Worm (Caenorhabditis elegans) whole organism, L3 larva: ENCODE measurements around the gene tag-340.

Source experiments
- ZK546.5 ChIP-seq: sonication (generic microtip); optimal IDR thresholded peaks from 2 replicates; lab custom pipeline; 2017; ENCODE audit warnings: missing biosample characterization, missing genetic modification characterization
- aly-2 ChIP-seq: fragments of 150-350 bp; optimal IDR thresholded peaks from 2 replicates; lab custom pipeline; 2014; ENCODE audit warnings: missing biosample characterization, missing genetic modification characterization
- ama-1 ChIP-seq: fragments of 150-350 bp; optimal IDR thresholded peaks from 2 replicates; lab custom pipeline; 2018
- ceh-16 ChIP-seq: sonication (generic microtip); optimal IDR thresholded peaks from 2 replicates; lab custom pipeline; 2017; ENCODE audit warnings: missing biosample characterization, missing genetic modification characterization
- ceh-28 ChIP-seq: fragments of 150-350 bp; optimal IDR thresholded peaks from 2 replicates; lab custom pipeline; 2014; ENCODE audit warnings: missing biosample characterization, missing genetic modification reagents, missing genetic modification characterization
- ceh-82 ChIP-seq: fragments of 150-350 bp; optimal IDR thresholded peaks from 2 replicates; lab custom pipeline; 2014; ENCODE audit warnings: missing biosample characterization, missing genetic modification characterization
- ceh-9 ChIP-seq: sonication (generic microtip); optimal IDR thresholded peaks from 2 replicates; lab custom pipeline; 2018; ENCODE audit warnings: missing biosample characterization, missing genetic modification characterization
- daf-12 ChIP-seq: fragments of 150-350 bp; optimal IDR thresholded peaks from 2 replicates; lab custom pipeline; 2014; ENCODE audit warnings: missing biosample characterization, missing genetic modification reagents, missing genetic modification characterization
- egl-5 ChIP-seq: fragments of 150-350 bp; optimal IDR thresholded peaks from 2 replicates; lab custom pipeline; 2017; ENCODE audit warnings: missing biosample characterization, missing genetic modification reagents, missing genetic modification characterization, inconsistent platforms
- elt-1 ChIP-seq: fragments of 150-350 bp; optimal IDR thresholded peaks from 2 replicates; lab custom pipeline; 2014; ENCODE audit warnings: missing biosample characterization, missing genetic modification characterization
- elt-2 ChIP-seq: sonication (generic microtip); optimal IDR thresholded peaks from 2 replicates; lab custom pipeline; 2016; ENCODE audit warnings: missing genetic modification reagents, mild to moderate bottlenecking, missing genetic modification characterization, missing compliant biosample characterization
- elt-3 ChIP-seq, 3 experiments: fragments of 150-350 bp in 1 of 3; sonication (generic microtip) in 2 of 3; optimal IDR thresholded peaks; 2 replicates in 2 of 3; 4 replicates in 1 of 3; lab custom pipeline; 2014 to 2017; ENCODE audit warnings: missing biosample characterization in 3 of 3, missing genetic modification characterization in 3 of 3
- eor-1 ChIP-seq, 2 experiments: fragments of 150-350 bp; optimal IDR thresholded peaks; 2 replicates each; lab custom pipeline; 2014 to 2018; ENCODE audit warnings: missing biosample characterization in 2 of 2, missing genetic modification characterization in 2 of 2
- fkh-10 ChIP-seq: sonication (generic microtip); optimal IDR thresholded peaks from 2 replicates; lab custom pipeline; 2017; ENCODE audit warnings: missing biosample characterization, missing genetic modification reagents, missing genetic modification characterization
- fkh-2 ChIP-seq: fragments of 150-350 bp; optimal IDR thresholded peaks from 2 replicates; lab custom pipeline; 2014; ENCODE audit warnings: missing biosample characterization, missing genetic modification reagents, missing genetic modification characterization
- fos-1 ChIP-seq: fragments of 150-350 bp; optimal IDR thresholded peaks from 2 replicates; lab custom pipeline; 2014; ENCODE audit warnings: missing biosample characterization, missing genetic modification characterization
- jun-1 ChIP-seq: fragments of 150-350 bp; optimal IDR thresholded peaks from 2 replicates; lab custom pipeline; 2014; ENCODE audit warnings: missing biosample characterization, missing genetic modification reagents, missing genetic modification characterization
- lin-15B ChIP-seq: fragments of 150-350 bp; optimal IDR thresholded peaks from 2 replicates; lab custom pipeline; 2014; ENCODE audit warnings: missing biosample characterization, missing genetic modification characterization
- mml-1 ChIP-seq: fragments of 150-350 bp; sonication (generic microtip); optimal IDR thresholded peaks from 3 replicates; lab custom pipeline; 2014; ENCODE audit warnings: missing biosample characterization, missing genetic modification characterization
- nhr-11 ChIP-seq: fragments of 150-350 bp; optimal IDR thresholded peaks from 2 replicates; lab custom pipeline; 2014; ENCODE audit warnings: missing biosample characterization, missing genetic modification characterization
- nhr-12 ChIP-seq: fragments of 150-350 bp; optimal IDR thresholded peaks from 2 replicates; lab custom pipeline; 2014; ENCODE audit warnings: missing biosample characterization, missing genetic modification characterization
- nhr-23 ChIP-seq: fragments of 150-350 bp; optimal IDR thresholded peaks from 2 replicates; lab custom pipeline; 2014; ENCODE audit warnings: missing biosample characterization, missing genetic modification reagents, missing genetic modification characterization
- nhr-237 ChIP-seq: fragments of 150-350 bp; optimal IDR thresholded peaks from 2 replicates; lab custom pipeline; 2014; ENCODE audit warnings: missing biosample characterization, missing genetic modification characterization
- nhr-25 ChIP-seq: sonication (generic microtip); optimal IDR thresholded peaks from 2 replicates; lab custom pipeline; 2017; ENCODE audit warnings: missing biosample characterization, missing genetic modification characterization
- nhr-28 ChIP-seq: fragments of 150-350 bp; optimal IDR thresholded peaks from 2 replicates; lab custom pipeline; 2014; ENCODE audit warnings: missing biosample characterization, missing genetic modification characterization
- nhr-43 ChIP-seq: sonication (generic microtip); optimal IDR thresholded peaks from 2 replicates; lab custom pipeline; 2016; ENCODE audit warnings: mild to moderate bottlenecking, missing genetic modification characterization, missing compliant biosample characterization; ENCODE audit not compliant: poor library complexity, severe bottlenecking
- nhr-67 ChIP-seq: fragments of 150-350 bp; optimal IDR thresholded peaks from 2 replicates; lab custom pipeline; 2014; ENCODE audit warnings: missing biosample characterization, missing genetic modification characterization
- pqm-1 ChIP-seq: fragments of 150-350 bp; optimal IDR thresholded peaks from 2 replicates; lab custom pipeline; 2017; ENCODE audit warnings: missing biosample characterization, missing genetic modification characterization, inconsistent platforms
- sea-2 ChIP-seq: fragments of 150-350 bp; sonication (generic microtip); optimal IDR thresholded peaks from 4 replicates; lab custom pipeline; 2014; ENCODE audit warnings: missing biosample characterization, missing genetic modification reagents, missing genetic modification characterization
- skn-1 ChIP-seq: fragments of 150-350 bp; optimal IDR thresholded peaks from 2 replicates; lab custom pipeline; 2014; ENCODE audit warnings: missing biosample characterization, missing genetic modification characterization
- tbx-2 ChIP-seq: sonication (generic microtip); optimal IDR thresholded peaks from 2 replicates; lab custom pipeline; 2016; ENCODE audit warnings: mild to moderate bottlenecking, missing genetic modification characterization, missing compliant biosample characterization
- zag-1 ChIP-seq: fragments of 150-350 bp; optimal IDR thresholded peaks from 2 replicates; lab custom pipeline; 2014; ENCODE audit warnings: missing biosample characterization, missing genetic modification characterization
- ztf-11 ChIP-seq: fragments of 150-350 bp; optimal IDR thresholded peaks from 2 replicates; lab custom pipeline; 2014; ENCODE audit warnings: missing biosample characterization, missing genetic modification characterization
- ztf-4 ChIP-seq: fragments of 150-350 bp; optimal IDR thresholded peaks from 2 replicates; lab custom pipeline; 2014; ENCODE audit warnings: missing biosample characterization, missing genetic modification characterization

tag-340 gene

ce11 chrIII:4900260-4900659, at the start of gene tag-340:
Gene tag-340 (plus strand): TSS chrIII:4900508.
- TF ChIP-seq elt-3 (tag; optimal IDR thresholded peaks at IDR 0.05; lab: Kevin White, UChicago) (no peak), egl-5 (no peak), mml-1 (tag; lab: Kevin White, UChicago) (no peak), ceh-82 (tag; lab: Kevin White, UChicago) (no peak), ztf-11 (tag; lab: Kevin White, UChicago) (no peak), nhr-28 (tag; lab: Kevin White, UChicago) (no peak), nhr-25 (no peak), ceh-28 (no peak), skn-1 (tag; lab: Kevin White, UChicago) (no peak), ama-1 (lab: Kevin White, UChicago) (no peak), daf-12 (no peak), nhr-11 (tag; lab: Kevin White, UChicago) (no peak), ZK546.5 (no peak), fkh-10 (GFP tag; lab: Kevin White, UChicago) (no peak)

DNA sequence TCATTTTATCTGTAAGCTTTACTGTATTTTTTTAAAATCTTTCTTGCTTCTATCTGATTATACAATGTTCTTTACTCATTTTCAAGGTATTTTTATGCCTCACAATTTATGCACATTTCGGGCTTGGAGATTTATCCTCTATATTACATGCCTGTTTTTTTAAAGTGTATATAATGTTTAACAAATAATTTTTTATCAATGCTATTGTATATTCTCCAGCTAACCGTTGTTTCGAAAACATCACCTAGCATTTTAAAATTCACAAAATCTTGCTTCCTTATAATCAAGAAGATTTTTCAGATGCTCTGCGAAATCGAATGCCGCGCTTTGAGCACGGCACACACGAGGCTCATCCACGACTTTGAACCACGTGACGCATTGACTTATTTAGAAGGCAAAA, 48.3 kb upstream of the tag-340 start, which contains the start of gene ced-4:
TSS of gene ced-4 (plus strand) at position 301 of the 400 bp plus-strand sequence.
- TF ChIP-seq ztf-11 (tag; lab: Kevin White, UChicago): no peak
- no peak for TF ChIP-seq tbx-2 (tag; lab: Kevin White, UChicago)
- no peak for TF ChIP-seq nhr-12
- no peak for TF ChIP-seq eor-1 (tag; optimal IDR thresholded peaks at IDR 0.05; lab: Kevin White, UChicago)
- no peak for TF ChIP-seq ceh-9 (tag; lab: Kevin White, UChicago)
- TF ChIP-seq nhr-67 (tag; lab: Kevin White, UChicago): no peak
- TF ChIP-seq zag-1 (tag; lab: Kevin White, UChicago): no peak
- no peak for TF ChIP-seq aly-2 (tag; lab: Kevin White, UChicago)
- TF ChIP-seq ceh-82 (tag; lab: Kevin White, UChicago): no peak
- TF ChIP-seq fkh-10 (GFP tag; lab: Kevin White, UChicago): no peak
- no peak for TF ChIP-seq skn-1 (tag; lab: Kevin White, UChicago)
- TF ChIP-seq elt-2 (tag; lab: Kevin White, UChicago): no peak
- no peak for TF ChIP-seq nhr-43 (tag; lab: Kevin White, UChicago)
- no peak for TF ChIP-seq sea-2 (GFP tag; lab: Kevin White, UChicago)
- no peak for TF ChIP-seq nhr-23 (tag; lab: Kevin White, UChicago)
- TF ChIP-seq ZK546.5: no peak
- TF ChIP-seq mml-1 (tag; lab: Kevin White, UChicago): no peak
- TF ChIP-seq elt-1: no peak
- no peak for TF ChIP-seq ama-1 (lab: Kevin White, UChicago)

DNA sequence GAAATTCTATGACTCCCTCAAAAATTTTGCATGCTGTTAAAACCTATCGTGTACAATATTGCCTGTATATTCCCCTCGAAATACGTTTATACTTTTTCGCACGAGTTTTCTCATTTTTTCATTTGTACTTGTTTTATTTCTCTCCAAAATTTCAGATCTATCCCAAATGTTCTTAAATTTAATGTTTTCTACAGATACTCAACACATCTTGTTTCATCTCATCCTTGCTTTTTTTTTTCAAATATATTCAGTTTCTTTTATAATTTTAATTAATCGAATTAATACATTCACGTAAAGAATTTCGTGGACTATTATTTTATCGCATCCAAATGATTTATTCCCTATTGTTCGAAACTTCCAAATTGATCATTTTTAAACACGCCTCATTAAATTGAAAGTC, 45.4 kb upstream of the tag-340 start, which contains the start of gene C35D10.8:
TSS of gene C35D10.8 (plus strand) at position 301 of the 400 bp plus-strand sequence.
- no peak for TF ChIP-seq pqm-1 (tag; lab: Kevin White, UChicago)

- no peak for TF ChIP-seq ceh-9 (tag; lab: Kevin White, UChicago)
- TF ChIP-seq lin-15B (tag; lab: Kevin White, UChicago): no peak
- TF ChIP-seq ceh-16 (tag; lab: Kevin White, UChicago): no peak
- no peak for TF ChIP-seq tbx-2 (tag; lab: Kevin White, UChicago)
- no peak for TF ChIP-seq jun-1
- no peak for TF ChIP-seq ztf-4 (tag; lab: Kevin White, UChicago)
- no peak for TF ChIP-seq fos-1
- no peak for TF ChIP-seq fkh-2 (tag; lab: Kevin White, UChicago)
- TF ChIP-seq ceh-28: no peak
- TF ChIP-seq nhr-12: no peak
- TF ChIP-seq nhr-43 (tag; lab: Kevin White, UChicago): no peak
- no peak for TF ChIP-seq nhr-67 (tag; lab: Kevin White, UChicago)
- no peak for TF ChIP-seq nhr-237 (tag; lab: Kevin White, UChicago)
Observed at ce11 chrIII:4856109-4856508, 44.2 kb upstream of the tag-340 start, which contains the start of gene C35D10.7. Gene C35D10.7 (plus strand): TSS chrIII:4856193.

DNA sequence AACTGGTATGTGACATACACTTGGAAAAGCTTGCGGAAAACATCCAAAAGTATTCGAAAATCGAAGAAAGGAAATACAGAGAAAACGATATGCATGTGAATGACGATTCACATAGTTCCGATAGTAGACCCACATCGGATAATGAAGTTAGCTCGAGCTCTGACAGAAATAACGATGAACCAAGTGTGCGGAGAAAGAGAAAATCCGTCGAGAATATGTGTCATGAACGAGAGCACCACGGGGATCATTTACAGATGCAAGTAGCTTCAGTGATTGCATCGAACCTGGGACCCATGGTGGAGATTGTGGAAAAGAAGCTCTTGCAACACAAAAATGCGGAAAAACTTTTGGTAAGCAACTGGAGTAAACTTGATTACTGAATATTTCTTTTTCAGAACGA, 43.3 kb upstream of the tag-340 start:
- TF ChIP-seq elt-2 (tag; lab: Kevin White, UChicago): no peak
- TF ChIP-seq elt-3 (tag; optimal IDR thresholded peaks at IDR 0.05; lab: Kevin White, UChicago): no peak
- TF ChIP-seq ztf-4 (tag; lab: Kevin White, UChicago): no peak
- no peak for TF ChIP-seq pqm-1 (tag; lab: Kevin White, UChicago)
- no peak for TF ChIP-seq fkh-2 (tag; lab: Kevin White, UChicago)
- no peak for TF ChIP-seq ceh-16 (tag; lab: Kevin White, UChicago)
